Worm (Caenorhabditis elegans) whole organism, L4 larva: Measurements from ENCODE around the gene gdh-1.

Experiments
- F44E2.7 ChIP-seq: fragments of 200-800 bp; sonication (Bioruptor generic); IDR thresholded peaks from 2 replicates; pipeline ENCODE4 v2.1.2; 2022; ENCODE audit warnings: missing genetic modification characterization, missing compliant biosample characterization
- R02D3.7 ChIP-seq: fragments of 150-350 bp; sonication (generic microtip); optimal IDR thresholded peaks from 3 replicates; lab custom pipeline; 2014; ENCODE audit warnings: missing biosample characterization, missing genetic modification characterization
- T26A8.4 ChIP-seq: fragments of 200-800 bp; sonication (Bioruptor generic); IDR thresholded peaks from 2 replicates; pipeline ENCODE4 v1.3.6; 2022; ENCODE audit warnings: missing genetic modification characterization, missing compliant biosample characterization
- Y48G9A.11 ChIP-seq: fragments of 200-800 bp; sonication (Bioruptor generic); IDR thresholded peaks from 2 replicates; pipeline ENCODE4 v1.3.6; 2022; ENCODE audit warnings: missing genetic modification reagents, missing genetic modification characterization, missing compliant biosample characterization
- Y75B8A.6 ChIP-seq: fragments of 200-800 bp; sonication (Bioruptor generic); IDR thresholded peaks from 2 replicates; pipeline ENCODE4 v1.3.6; 2022; ENCODE audit warnings: missing genetic modification reagents, missing genetic modification characterization, missing compliant biosample characterization
- arid-1 ChIP-seq: fragments of 200-800 bp; sonication (Bioruptor generic); conservative IDR thresholded peaks from 2 replicates; pipeline ENCODE4 v1.3.6; 2022; ENCODE audit warnings: missing genetic modification reagents, missing genetic modification characterization, missing compliant biosample characterization
- attf-4 ChIP-seq: sonication (generic microtip); optimal IDR thresholded peaks from 3 replicates; lab custom pipeline; 2017; ENCODE audit warnings: missing biosample characterization, missing genetic modification characterization
- ceh-28 ChIP-seq: fragments of 150-350 bp; optimal IDR thresholded peaks from 2 replicates; lab custom pipeline; 2014; ENCODE audit warnings: missing biosample characterization, missing genetic modification reagents, missing genetic modification characterization
- ceh-62 ChIP-seq: sonication (generic microtip); optimal IDR thresholded peaks from 2 replicates; lab custom pipeline; 2017; ENCODE audit warnings: missing biosample characterization, missing genetic modification characterization
- daf-19 ChIP-seq: fragments of 200-800 bp; sonication (Bioruptor generic); conservative IDR thresholded peaks from 2 replicates; pipeline ENCODE4 v1.3.6; 2022; ENCODE audit warnings: missing genetic modification characterization, missing compliant biosample characterization
- dmd-6 ChIP-seq: fragments of 200-800 bp; sonication (Bioruptor generic); IDR thresholded peaks from 2 replicates; pipeline ENCODE4 v1.3.6; 2022; ENCODE audit warnings: missing genetic modification reagents, missing genetic modification characterization, missing compliant biosample characterization
- dmd-8 ChIP-seq: fragments of 200-800 bp; sonication (Bioruptor generic); IDR thresholded peaks from 2 replicates; pipeline ENCODE4 v1.3.6; 2022; ENCODE audit warnings: missing genetic modification characterization, missing compliant biosample characterization
- dpl-1 ChIP-seq: fragments of 150-350 bp; optimal IDR thresholded peaks from 2 replicates; lab custom pipeline; 2014; ENCODE audit warnings: missing biosample characterization, missing genetic modification reagents, missing genetic modification characterization
- duxl-1 ChIP-seq: sonication (generic microtip); optimal IDR thresholded peaks from 2 replicates; lab custom pipeline; 2016; ENCODE audit warnings: mild to moderate bottlenecking, missing genetic modification characterization, moderate library complexity, missing compliant biosample characterization; ENCODE audit not compliant: poor library complexity
- egl-27 ChIP-seq: sonication (generic microtip); optimal IDR thresholded peaks from 3 replicates; lab custom pipeline; 2017; ENCODE audit warnings: missing biosample characterization, missing genetic modification reagents, missing genetic modification characterization
- egl-43 ChIP-seq: fragments of 200-800 bp; sonication (Bioruptor generic); IDR thresholded peaks from 2 replicates; pipeline ENCODE4 v1.3.6; 2022; ENCODE audit warnings: missing genetic modification reagents, missing genetic modification characterization, missing compliant biosample characterization
- fkh-10 ChIP-seq: fragments of 150-350 bp; optimal IDR thresholded peaks from 2 replicates; lab custom pipeline; 2014; ENCODE audit warnings: missing biosample characterization, missing genetic modification reagents, missing genetic modification characterization
- lin-15B ChIP-seq: fragments of 150-350 bp; sonication (generic microtip); optimal IDR thresholded peaks from 3 replicates; lab custom pipeline; 2014; ENCODE audit warnings: missing biosample characterization, missing genetic modification characterization
- lin-29 ChIP-seq: fragments of 200-800 bp; sonication (Bioruptor generic); IDR thresholded peaks from 2 replicates; pipeline ENCODE4 v1.3.6; 2022; ENCODE audit warnings: missing genetic modification reagents, missing genetic modification characterization, missing compliant biosample characterization
- lir-3 ChIP-seq: sonication (generic microtip); optimal IDR thresholded peaks from 2 replicates; lab custom pipeline; 2016; ENCODE audit warnings: mild to moderate bottlenecking, missing genetic modification characterization, missing compliant biosample characterization
- mdt-29 ChIP-seq: fragments of 200-800 bp; sonication (Bioruptor generic); IDR thresholded peaks from 2 replicates; pipeline ENCODE4 v1.3.6; 2022; ENCODE audit warnings: missing genetic modification reagents, missing genetic modification characterization, missing compliant biosample characterization
- nhr-102 ChIP-seq: sonication (generic microtip); optimal IDR thresholded peaks from 2 replicates; lab custom pipeline; 2016; ENCODE audit warnings: mild to moderate bottlenecking, missing genetic modification characterization, moderate library complexity, missing compliant biosample characterization
- nhr-11 ChIP-seq: fragments of 150-350 bp; optimal IDR thresholded peaks from 2 replicates; lab custom pipeline; 2014; ENCODE audit warnings: missing biosample characterization, missing genetic modification characterization
- nhr-42 ChIP-seq: fragments of 200-800 bp; sonication (Bioruptor generic); IDR thresholded peaks from 2 replicates; pipeline ENCODE4 v1.3.6; 2022; ENCODE audit warnings: missing genetic modification characterization, missing compliant biosample characterization
- nhr-48 ChIP-seq: sonication (generic microtip); optimal IDR thresholded peaks from 2 replicates; lab custom pipeline; 2016; ENCODE audit warnings: mild to moderate bottlenecking, missing genetic modification characterization, missing compliant biosample characterization
- nhr-76 ChIP-seq: fragments of 150-350 bp; optimal IDR thresholded peaks from 2 replicates; lab custom pipeline; 2014; ENCODE audit warnings: missing biosample characterization, missing genetic modification characterization
- php-3 ChIP-seq: fragments of 200-800 bp; sonication (Bioruptor generic); IDR thresholded peaks from 2 replicates; pipeline ENCODE4 v1.3.6; 2022; ENCODE audit warnings: missing genetic modification reagents, missing genetic modification characterization, missing compliant biosample characterization
- pqm-1 ChIP-seq: sonication (generic microtip); optimal IDR thresholded peaks from 2 replicates; lab custom pipeline; 2017; ENCODE audit warnings: missing biosample characterization, missing genetic modification characterization
- rbr-2 ChIP-seq: sonication (generic microtip); optimal IDR thresholded peaks from 2 replicates; lab custom pipeline; 2016; ENCODE audit warnings: missing genotype, missing genetic modification characterization, missing compliant biosample characterization
- saeg-2 ChIP-seq: fragments of 200-800 bp; sonication (Bioruptor generic); IDR thresholded peaks from 2 replicates; pipeline ENCODE4 v1.3.6; 2022; ENCODE audit warnings: missing genetic modification reagents, missing genetic modification characterization, missing compliant biosample characterization
- snpc-4 ChIP-seq: fragments of 150-350 bp; optimal IDR thresholded peaks from 2 replicates; lab custom pipeline; 2014; ENCODE audit warnings: missing biosample characterization, missing genetic modification characterization
- spr-1 ChIP-seq: sonication (generic microtip); optimal IDR thresholded peaks from 2 replicates; lab custom pipeline; 2016; ENCODE audit warnings: mild to moderate bottlenecking, missing genetic modification characterization, missing compliant biosample characterization
- spr-3 ChIP-seq: fragments of 200-800 bp; sonication (Bioruptor generic); optimal IDR thresholded peaks from 2 replicates; lab custom pipeline; 2018; ENCODE audit warnings: mild to moderate bottlenecking, missing genetic modification characterization, missing compliant biosample characterization
- unc-130 ChIP-seq: sonication (generic microtip); optimal IDR thresholded peaks from 2 replicates; lab custom pipeline; 2016; ENCODE audit warnings: missing genetic modification reagents, missing genetic modification characterization, missing compliant biosample characterization
- unc-39 ChIP-seq: sonication (generic microtip); optimal IDR thresholded peaks from 2 replicates; lab custom pipeline; 2017; ENCODE audit warnings: missing biosample characterization, missing genetic modification characterization
- unc-62 ChIP-seq, 3 experiments: fragments of 150-350 bp in 1 of 3; sonication (generic microtip); optimal IDR thresholded peaks in 2 of 3; peaks in 1 of 3; 1 replicate in 1 of 3; 2 replicates in 2 of 3; lab custom pipeline; 2014 to 2017; ENCODE audit warnings: missing biosample characterization in 3 of 3, missing genetic modification characterization in 3 of 3, missing genetic modification reagents in 3 of 3, missing genotype in 1 of 3
- vab-7 ChIP-seq: fragments of 200-800 bp; sonication (Bioruptor generic); IDR thresholded peaks from 2 replicates; pipeline ENCODE4 v1.3.6; 2022; ENCODE audit warnings: missing genetic modification reagents, missing genetic modification characterization, missing compliant biosample characterization
- zfp-2 ChIP-seq: sonication (generic microtip); optimal IDR thresholded peaks from 2 replicates; lab custom pipeline; 2016; ENCODE audit warnings: mild to moderate bottlenecking, missing genetic modification characterization, missing compliant biosample characterization
- zfp-3 ChIP-seq: fragments of 200-800 bp; sonication (Bioruptor generic); conservative IDR thresholded peaks from 2 replicates; pipeline ENCODE4 v1.3.6; 2022; ENCODE audit warnings: missing genetic modification reagents, missing genetic modification characterization, missing compliant biosample characterization
- zip-2 ChIP-seq: fragments of 150-350 bp; optimal IDR thresholded peaks from 2 replicates; lab custom pipeline; 2014; ENCODE audit warnings: missing biosample characterization, missing genetic modification characterization

gdh-1 gene

ce11 chrIV:11928388-11928787 lies 24.7 kb upstream of the gdh-1 start (continued):
- TF ChIP-seq attf-4 (tag; lab: Kevin White, UChicago) (no peak), saeg-2 (peak; percentile 76; the same call in 1 of the 2 replicates), dmd-6 (GFP tag; lab: Robert Waterston, UW) (peak; percentile 74), lir-3 (no peak), spr-1 (peak; percentile 39), zip-2 (tag; lab: Kevin White, UChicago) (no peak), F44E2.7 (GFP tag; lab: Robert Waterston, UW) (no peak), ceh-62 (tag; lab: Kevin White, UChicago) (no peak), nhr-102 (tag; lab: Kevin White, UChicago) (peak; percentile 21), nhr-76 (tag; lab: Kevin White, UChicago) (no peak), nhr-42 (peak; percentile 70; the same call in 1 of the 2 replicates), Y75B8A.6 (GFP tag; lab: Robert Waterston, UW) (no peak), snpc-4 (no peak), dmd-8 (peak; percentile 87; the same call in 1 of the 2 replicates), egl-43 (GFP tag; lab: Robert Waterston, UW) (peak; percentile 87), fkh-10 (no peak), lin-29 (no peak)

ce11 chrIV:11930572-11930971 lies 22.5 kb upstream of the gdh-1 start, which contains the start of gene nhx-9:
nhx-9 (plus strand) TSS chrIV:11930872.
- TF ChIP-seq unc-130 (GFP tag; lab: Kevin White, UChicago) (no peak), zfp-2 (no peak), egl-27 (tag; lab: Kevin White, UChicago) (no peak), duxl-1 (tag; lab: Kevin White, UChicago) (no peak), nhr-42 (no peak), unc-39 (no peak), rbr-2 (no peak), mdt-29 (GFP tag; lab: Robert Waterston, UW) (no peak), lin-15B (tag; lab: Kevin White, UChicago) (no peak), ceh-28 (tag; lab: Kevin White, UChicago) (no peak)
- TF ChIP-seq, all 104 proteins: peak for 0

ce11 chrIV:11937087-11937486 lies 16.0 kb upstream of the gdh-1 start, which contains the start of gene slc-5A12:
slc-5A12 (plus strand) TSS chrIV:11937419.
- no peak for TF ChIP-seq lin-29
- TF ChIP-seq pqm-1 (tag; lab: Kevin White, UChicago), result no peak
- no peak for TF ChIP-seq zfp-2
- TF ChIP-seq spr-3 (GFP tag; lab: Kevin White, UChicago), result no peak
- no peak for TF ChIP-seq ceh-62 (tag; lab: Kevin White, UChicago)
- TF ChIP-seq duxl-1 (tag; lab: Kevin White, UChicago), result no peak
- TF ChIP-seq nhr-11 (tag; lab: Kevin White, UChicago), result no peak
- no peak for TF ChIP-seq arid-1 (GFP tag; lab: Robert Waterston, UW)
- no peak for TF ChIP-seq vab-7 (GFP tag; lab: Robert Waterston, UW)
- no peak for TF ChIP-seq php-3
- TF ChIP-seq Y48G9A.11 (GFP tag; lab: Robert Waterston, UW), result no peak
- no peak for TF ChIP-seq nhr-48 (tag; lab: Kevin White, UChicago)
- no peak for TF ChIP-seq R02D3.7 (tag; lab: Kevin White, UChicago)
- no peak for TF ChIP-seq fkh-10
- no peak for TF ChIP-seq dpl-1 (GFP tag; lab: Kevin White, UChicago)
- no peak for TF ChIP-seq daf-19 (GFP tag; lab: Robert Waterston, UW)
- TF ChIP-seq F44E2.7 (GFP tag; lab: Robert Waterston, UW), result no peak
- TF ChIP-seq, all 104 proteins: peak for 0

- TF ChIP-seq unc-62 (GFP tag; optimal IDR thresholded peaks at IDR 0.05 in 1 of 2; lab: Kevin White, UChicago) (peak in 1 of 2 experiments; percentile 71), unc-62 (tag; optimal IDR thresholded peaks at IDR 0.05; lab: Kevin White, UChicago) (no peak), T26A8.4 (GFP tag; lab: Robert Waterston, UW) (peak; percentile 38; the same call in 1 of the 2 replicates), mdt-29 (GFP tag; lab: Robert Waterston, UW) (peak; percentile 27; the same call in 1 of the 2 replicates), zfp-3 (no peak)
These were observed 14.5 kb upstream of the gdh-1 start for ce11 chrIV:11938554-11938953.
